In genomic region chr2L:10386208-10386805, dm6 we compare ENCODE assay signal across 5 fruit fly cellular contexts.
TF ChIP-seq lines count a peak whose summit lies in the region.

Gene Cdk1, minus strand, starts transcription at chr2L:10386262.
Gene mRpS7, plus strand, starts transcription at chr2L:10386662.

- no peak for TF ChIP-seq CTCF in whole organism, embryonic (GFP tag; optimal IDR thresholded peaks at IDR 0.05; lab: Kevin White, UChicago)

TF ChIP-seq in whole organism, adult, 20 proteins besides CTCF, POLR2A, EP300 and RAD21 (continues in another document):
- TF ChIP-seq kay (GFP tag; lab: Kevin White, UChicago; ENCODE audit: borderline replicate concordance) (peak; percentile 82), CG7045 (GFP tag; optimal IDR thresholded peaks at IDR 0.05; lab: Kevin White, UChicago) (peak; percentile 74), Crg-1 (GFP tag; optimal IDR thresholded peaks at IDR 0.05; lab: Kevin White, UChicago) (peak; percentile 21), pad (GFP tag; optimal IDR thresholded peaks at IDR 0.05; lab: Kevin White, UChicago) (peak; percentile 37), CG33017 (tag; optimal IDR thresholded peaks at IDR 0.05; lab: Kevin White, UChicago) (peak; percentile 52), Hr96 (GFP tag; optimal IDR thresholded peaks at IDR 0.05; lab: Kevin White, UChicago) (no peak), CG12768 (GFP tag; optimal IDR thresholded peaks at IDR 0.05; lab: Kevin White, UChicago) (peak; percentile 62), CG14711 (tag; optimal IDR thresholded peaks at IDR 0.05; lab: Kevin White, UChicago) (peak; percentile 59), CG7101 (tag; optimal IDR thresholded peaks at IDR 0.05; lab: Kevin White, UChicago) (peak; percentile 64), cnc (optimal IDR thresholded peaks at IDR 0.05; lab: Kevin White, UChicago) (no peak), ovo (GFP tag; optimal IDR thresholded peaks at IDR 0.05; lab: Kevin White, UChicago) (no peak), Mnt (GFP tag; optimal IDR thresholded peaks at IDR 0.05; lab: Kevin White, UChicago) (peak; percentile 34), CG5204 (GFP tag; optimal IDR thresholded peaks at IDR 0.05; lab: Kevin White, UChicago) (no peak), CG1620 (GFP tag; optimal IDR thresholded peaks at IDR 0.05; lab: Kevin White, UChicago) (peak; percentile 40), toe (GFP tag; optimal IDR thresholded peaks at IDR 0.05; lab: Kevin White, UChicago) (no peak), Clk (GFP tag; optimal IDR thresholded peaks at IDR 0.05; lab: Kevin White, UChicago) (peak; percentile 36), tj (GFP tag; optimal IDR thresholded peaks at IDR 0.05; lab: Kevin White, UChicago) (peak; percentile 40), cic (GFP tag; optimal IDR thresholded peaks at IDR 0.05; lab: Kevin White, UChicago) (no peak)

TF ChIP-seq in whole organism, embryonic, 481 proteins besides CTCF, POLR2A, EP300 and RAD21 (continues in another document):
- TF ChIP-seq ken (GFP tag; IDR thresholded peaks at IDR 0.05; lab: Robert Waterston, UW) (peak; percentile 66; the same call in 2 of the 3 replicates), sna (GFP tag; IDR thresholded peaks at IDR 0.05; lab: Robert Waterston, UW; ENCODE audit: partially characterized antibody) (no peak), da (GFP tag; optimal IDR thresholded peaks at IDR 0.05; lab: Kevin White, UChicago) (peak; percentile 34), Elba2 (GFP tag; optimal IDR thresholded peaks at IDR 0.05; lab: Kevin White, UChicago) (peak; percentile 29), nerfin-2 (GFP tag; IDR thresholded peaks at IDR 0.05; lab: Robert Waterston, UW; ENCODE audit: partially characterized antibody) (no peak), exex (tag; optimal IDR thresholded peaks at IDR 0.05; lab: Kevin White, UChicago) (peak; percentile 39), vvl (GFP tag; IDR thresholded peaks at IDR 0.05; lab: Robert Waterston, UW) (peak; percentile 77), Nf-YC (tag; optimal IDR thresholded peaks at IDR 0.05; lab: Kevin White, UChicago) (peak; percentile 59), CG17385 (GFP tag; optimal IDR thresholded peaks at IDR 0.05; lab: Kevin White, UChicago) (peak; percentile 68), Dip3 (GFP tag; optimal IDR thresholded peaks at IDR 0.05; lab: Kevin White, UChicago) (peak; percentile 53), tio (GFP tag; optimal IDR thresholded peaks at IDR 0.05; lab: Kevin White, UChicago) (peak; percentile 74), HmgZ (tag; optimal IDR thresholded peaks at IDR 0.05; lab: Kevin White, UChicago) (peak; percentile 51), Nf-YA (GFP tag; IDR thresholded peaks at IDR 0.05; lab: Robert Waterston, UW) (no peak), C15 (GFP tag; IDR thresholded peaks at IDR 0.05; lab: Robert Waterston, UW) (no peak), wek (GFP tag; optimal IDR thresholded peaks at IDR 0.05; lab: Kevin White, UChicago) (peak; percentile 57), ranshi (GFP tag; IDR thresholded peaks at IDR 0.05; lab: Robert Waterston, UW) (0 out of 2 replicates have a peak, but pooled peaks have one; percentile 68), CG8924 (tag; optimal IDR thresholded peaks at IDR 0.05; lab: Kevin White, UChicago) (peak; percentile 87), Kr (GFP tag; optimal IDR thresholded peaks at IDR 0.05; lab: Kevin White, UChicago) (no peak)

TF ChIP-seq in whole organism, prepupa, 60 proteins besides CTCF, POLR2A, EP300 and RAD21 (continues in another document):
- TF ChIP-seq Eip75B (GFP tag; optimal IDR thresholded peaks at IDR 0.05; lab: Kevin White, UChicago) (peak; percentile 69), CG6854 (GFP tag; optimal IDR thresholded peaks at IDR 0.05; lab: Kevin White, UChicago) (no peak), lz (GFP tag; optimal IDR thresholded peaks at IDR 0.05; lab: Kevin White, UChicago) (peak; percentile 61), Eip78C (GFP tag; lab: Kevin White, UChicago) (peak; percentile 91), Hr39 (GFP tag; optimal IDR thresholded peaks at IDR 0.05; lab: Kevin White, UChicago) (peak; percentile 71), OdsH (GFP tag; optimal IDR thresholded peaks at IDR 0.05; lab: Kevin White, UChicago) (peak; percentile 78), CG10631 (GFP tag; optimal IDR thresholded peaks at IDR 0.05; lab: Kevin White, UChicago) (peak; percentile 72), CG7368 (GFP tag; optimal IDR thresholded peaks at IDR 0.05; lab: Kevin White, UChicago) (peak; percentile 22), CG32006 (GFP tag; optimal IDR thresholded peaks at IDR 0.05; lab: Kevin White, UChicago) (no peak), Sox15 (GFP tag; optimal IDR thresholded peaks at IDR 0.05; lab: Kevin White, UChicago) (peak; percentile 49), CG10669 (GFP tag; optimal IDR thresholded peaks at IDR 0.05; lab: Kevin White, UChicago) (peak; percentile 67), CG4318 (GFP tag; optimal IDR thresholded peaks at IDR 0.05; lab: Kevin White, UChicago) (peak; percentile 57), Smox (GFP tag; optimal IDR thresholded peaks at IDR 0.05; lab: Kevin White, UChicago) (peak; percentile 74), topi (GFP tag; optimal IDR thresholded peaks at IDR 0.05; lab: Kevin White, UChicago) (peak; percentile 74), Hr38 (GFP tag; optimal IDR thresholded peaks at IDR 0.05; lab: Kevin White, UChicago) (no peak), CG15336 (GFP tag; IDR thresholded peaks at IDR 0.05; lab: Robert Waterston, UW) (peak; percentile 65), CG6276 (GFP tag; optimal IDR thresholded peaks at IDR 0.05; lab: Kevin White, UChicago) (no peak), fkh (GFP tag; optimal IDR thresholded peaks at IDR 0.05; lab: Kevin White, UChicago) (no peak), CG11294 (GFP tag; IDR thresholded peaks at IDR 0.05; lab: Robert Waterston, UW) (no peak; the same call in 1 of the 2 replicates), CG31627 (GFP tag; optimal IDR thresholded peaks at IDR 0.05; lab: Kevin White, UChicago) (peak; percentile 74)

TF ChIP-seq in whole organism, pupa, 21 proteins besides CTCF, POLR2A, EP300 and RAD21:
- TF ChIP-seq rn (GFP tag; IDR thresholded peaks at IDR 0.05; lab: Robert Waterston, UW) (no peak), D1 (tag; optimal IDR thresholded peaks at IDR 0.05; lab: Kevin White, UChicago) (no peak), CG8159 (tag; optimal IDR thresholded peaks at IDR 0.05; lab: Kevin White, UChicago) (peak; percentile 73), Ets98B (GFP tag; IDR thresholded peaks at IDR 0.05; lab: Robert Waterston, UW) (peak; percentile 46), CG15710 (tag; optimal IDR thresholded peaks at IDR 0.05; lab: Kevin White, UChicago) (peak; percentile 61), CG34367 (tag; optimal IDR thresholded peaks at IDR 0.05; lab: Kevin White, UChicago) (peak; percentile 43), Snoo (tag; optimal IDR thresholded peaks at IDR 0.05; lab: Kevin White, UChicago) (peak; percentile 62), CG17806 (tag; optimal IDR thresholded peaks at IDR 0.05; lab: Kevin White, UChicago) (peak; percentile 66), CG32121 (GFP tag; IDR thresholded peaks at IDR 0.05; lab: Robert Waterston, UW) (peak; percentile 45; the same call in 1 of the 2 replicates), gl (tag; optimal IDR thresholded peaks at IDR 0.05; lab: Kevin White, UChicago) (no peak), Pif1B (GFP tag; optimal IDR thresholded peaks at IDR 0.05; lab: Kevin White, UChicago) (no peak), CG8301 (tag; optimal IDR thresholded peaks at IDR 0.05; lab: Kevin White, UChicago) (peak; percentile 55), CG9948 (tag; optimal IDR thresholded peaks at IDR 0.05; lab: Kevin White, UChicago) (peak; percentile 71), CG13204 (GFP tag; optimal IDR thresholded peaks at IDR 0.05; lab: Kevin White, UChicago) (no peak), EcR (GFP tag; optimal IDR thresholded peaks at IDR 0.05; lab: Kevin White, UChicago) (no peak), CG12605 (GFP tag; IDR thresholded peaks at IDR 0.05; lab: Robert Waterston, UW) (no peak; the same call in 1 of the 2 replicates), CG4496 (GFP tag; IDR thresholded peaks at IDR 0.05; lab: Robert Waterston, UW) (peak; percentile 70; the same call in 2 of the 3 replicates), Pif1A (GFP tag; optimal IDR thresholded peaks at IDR 0.05; lab: Kevin White, UChicago) (peak; percentile 39)

TF ChIP-seq in whole organism, wandering third instar larva, 38 proteins besides CTCF, POLR2A, EP300 and RAD21:
- TF ChIP-seq woc (GFP tag; optimal IDR thresholded peaks at IDR 0.05; lab: Kevin White, UChicago) (peak; percentile 76), tai (GFP tag; optimal IDR thresholded peaks at IDR 0.05; lab: Kevin White, UChicago) (peak; percentile 47), dmrt93B (GFP tag; optimal IDR thresholded peaks at IDR 0.05; lab: Kevin White, UChicago) (no peak), brk (GFP tag; optimal IDR thresholded peaks at IDR 0.05; lab: Kevin White, UChicago) (peak; percentile 30), sv (GFP tag; optimal IDR thresholded peaks at IDR 0.05; lab: Kevin White, UChicago) (peak; percentile 43), HLH106 (tag; optimal IDR thresholded peaks at IDR 0.05; lab: Kevin White, UChicago) (peak; percentile 59), Jra (GFP tag; optimal IDR thresholded peaks at IDR 0.05; lab: Kevin White, UChicago) (peak; percentile 43), Myc (optimal IDR thresholded peaks at IDR 0.05; lab: Kevin White, UChicago) (peak; percentile 9), Sp1 (GFP tag; optimal IDR thresholded peaks at IDR 0.05; lab: Kevin White, UChicago) (peak; percentile 55), rgr (GFP tag; optimal IDR thresholded peaks at IDR 0.05; lab: Kevin White, UChicago) (peak; percentile 2), OdsH (GFP tag; optimal IDR thresholded peaks at IDR 0.05; lab: Kevin White, UChicago) (peak; percentile 4), br (GFP tag; optimal IDR thresholded peaks at IDR 0.05; lab: Kevin White, UChicago) (no peak), Hnf4 (GFP tag; optimal IDR thresholded peaks at IDR 0.05; lab: Kevin White, UChicago) (peak; percentile 49), Abd-B (GFP tag; optimal IDR thresholded peaks at IDR 0.05; lab: Kevin White, UChicago) (no peak), ey (GFP tag; optimal IDR thresholded peaks at IDR 0.05; lab: Kevin White, UChicago) (peak; percentile 28), dsf (GFP tag; optimal IDR thresholded peaks at IDR 0.05; lab: Kevin White, UChicago; ENCODE audit: borderline replicate concordance) (no peak), psq (GFP tag; optimal IDR thresholded peaks at IDR 0.05; lab: Kevin White, UChicago) (peak; percentile 27), fru (GFP tag; optimal IDR thresholded peaks at IDR 0.05; lab: Kevin White, UChicago) (peak; percentile 49), sage (GFP tag; optimal IDR thresholded peaks at IDR 0.05; lab: Kevin White, UChicago) (peak; percentile 3), N (GFP tag; optimal IDR thresholded peaks at IDR 0.05; lab: Kevin White, UChicago) (no peak), foxo (GFP tag; optimal IDR thresholded peaks at IDR 0.05; lab: Kevin White, UChicago) (peak in 1 of 2 experiments; percentile 61), h (GFP tag; optimal IDR thresholded peaks at IDR 0.05; lab: Kevin White, UChicago) (peak; percentile 44)
